Worm (Caenorhabditis elegans) whole organism, L2 larva: ENCODE data around the gene ZK666.1.

Experiments
- ceh-16 ChIP-seq: fragments of 150-350 bp; optimal IDR thresholded peaks from 2 replicates; lab custom pipeline; 2014; ENCODE audit warnings: missing biosample characterization, missing genetic modification characterization
- elt-1 ChIP-seq: fragments of 150-350 bp; optimal IDR thresholded peaks from 2 replicates; lab custom pipeline; 2014; ENCODE audit warnings: missing biosample characterization, missing genetic modification characterization
- lin-13 ChIP-seq: fragments of 150-350 bp; optimal IDR thresholded peaks from 2 replicates; lab custom pipeline; 2014; ENCODE audit warnings: missing biosample characterization, missing genetic modification reagents, missing genetic modification characterization
- nhr-21 ChIP-seq: fragments of 150-350 bp; optimal IDR thresholded peaks from 2 replicates; lab custom pipeline; 2014; ENCODE audit warnings: missing biosample characterization, missing genetic modification characterization
- nhr-25 ChIP-seq: fragments of 150-350 bp; sonication (generic microtip); optimal IDR thresholded peaks from 3 replicates; lab custom pipeline; 2014; ENCODE audit warnings: missing biosample characterization, missing genetic modification characterization
- skn-1 ChIP-seq: sonication (generic microtip); optimal IDR thresholded peaks from 2 replicates; lab custom pipeline; 2017; ENCODE audit warnings: missing biosample characterization, missing genetic modification characterization
- snpc-4 ChIP-seq: fragments of 150-350 bp; optimal IDR thresholded peaks from 2 replicates; lab custom pipeline; 2014; ENCODE audit warnings: missing biosample characterization, missing genetic modification characterization
- unc-55 ChIP-seq: fragments of 150-350 bp; sonication (generic microtip); optimal IDR thresholded peaks from 3 replicates; lab custom pipeline; 2014; ENCODE audit warnings: missing biosample characterization, missing genetic modification reagents, missing genetic modification characterization

ce11 chrII:10519863-10520262 lies 48.7 kb upstream of the ZK666.1 start:
- TF ChIP-seq unc-55 (no peak), snpc-4 (no peak), elt-1 (tag; lab: Kevin White, UChicago) (no peak), lin-13 (GFP tag; lab: Kevin White, UChicago) (no peak), skn-1 (no peak), ceh-16 (no peak), nhr-21 (tag; lab: Kevin White, UChicago) (no peak), nhr-25 (tag; lab: Kevin White, UChicago) (no peak)
